1 fruit fly cellular context compared by ENCODE assay signal in the genomic region with DNA sequence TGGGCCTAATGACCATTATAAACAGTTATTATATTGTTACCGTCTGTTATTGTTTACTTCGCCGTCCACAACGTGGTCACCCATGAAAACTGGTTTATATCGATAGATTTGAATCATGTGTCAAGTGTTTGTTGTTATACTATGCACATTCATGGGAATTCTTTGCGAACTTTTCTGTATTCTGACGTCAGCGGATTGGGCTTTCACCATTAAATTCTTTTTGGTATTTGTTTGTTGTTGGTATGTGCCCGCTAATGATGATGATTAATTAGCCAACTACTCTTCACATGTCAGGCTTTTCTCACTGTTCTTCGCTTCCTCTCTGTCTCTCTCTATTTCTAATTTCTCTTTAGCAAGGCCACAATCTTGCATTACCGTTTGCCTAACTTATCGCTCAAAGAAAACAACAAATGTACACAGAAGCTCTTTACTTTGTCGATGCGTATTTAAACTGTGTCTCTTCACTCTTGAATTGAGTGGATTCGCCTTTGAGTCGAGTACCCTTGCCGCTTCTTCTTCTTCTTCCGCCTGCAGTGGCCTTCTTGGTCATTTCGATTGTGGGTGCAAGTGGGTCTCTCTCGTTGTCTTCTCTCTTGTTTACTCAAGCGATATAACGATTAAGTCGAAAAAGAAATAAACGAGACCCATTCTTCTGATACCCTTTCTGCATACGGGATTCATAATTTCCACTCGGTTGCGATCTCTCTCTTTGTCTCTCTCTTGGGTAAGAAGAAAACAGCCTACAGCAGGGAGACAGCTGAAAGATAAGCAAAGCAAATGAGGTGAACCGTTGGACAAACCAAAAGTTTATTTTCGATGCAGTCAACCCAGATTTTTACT.
TF ChIP-seq lines count a peak whose summit lies in the region.

No protein-coding gene starts in this region.

TF ChIP-seq in whole organism, embryonic, 481 proteins besides CTCF, POLR2A, EP300 and RAD21 (continued from another document and continues in another):
- TF ChIP-seq Kr (GFP tag; optimal IDR thresholded peaks at IDR 0.05; lab: Kevin White, UChicago) (peak; percentile 73), jumu (GFP tag; optimal IDR thresholded peaks at IDR 0.05; lab: Kevin White, UChicago) (no peak), gsb-n (tag; optimal IDR thresholded peaks at IDR 0.05; lab: Kevin White, UChicago) (peak; percentile 65), CG18619 (GFP tag; optimal IDR thresholded peaks at IDR 0.05; lab: Kevin White, UChicago) (no peak), CG10366 (GFP tag; IDR thresholded peaks at IDR 0.05; lab: Robert Waterston, UW) (no peak), aop (GFP tag; IDR thresholded peaks at IDR 0.05; lab: Robert Waterston, UW) (no peak), row (GFP tag; IDR thresholded peaks at IDR 0.05; lab: Robert Waterston, UW) (no peak), CG17568 (GFP tag; optimal IDR thresholded peaks at IDR 0.05; lab: Kevin White, UChicago) (peak; percentile 93), CG13287 (GFP tag; IDR thresholded peaks at IDR 0.05; lab: Robert Waterston, UW; ENCODE audit: partially characterized antibody) (no peak), CG2120 (GFP tag; optimal IDR thresholded peaks at IDR 0.05; lab: Kevin White, UChicago) (no peak), Sin3A (optimal IDR thresholded peaks at IDR 0.05; lab: Kevin White, UChicago) (no peak), twi (tag; optimal IDR thresholded peaks at IDR 0.05; lab: Kevin White, UChicago) (no peak), MTF-1 (GFP tag; optimal IDR thresholded peaks at IDR 0.05; lab: Kevin White, UChicago; ENCODE audit: borderline replicate concordance) (peak; percentile 88), Lpt (GFP tag; optimal IDR thresholded peaks at IDR 0.05; lab: Kevin White, UChicago) (no peak), CG11560 (tag; IDR thresholded peaks at IDR 0.05; lab: Robert Waterston, UW) (no peak), CG14441 (GFP tag; IDR thresholded peaks at IDR 0.05; lab: Robert Waterston, UW) (no peak), CG15514 (GFP tag; optimal IDR thresholded peaks at IDR 0.05; lab: Kevin White, UChicago) (no peak), tio (GFP tag; optimal IDR thresholded peaks at IDR 0.05; lab: Kevin White, UChicago) (no peak), jigr1 (GFP tag; IDR thresholded peaks at IDR 0.05; lab: Robert Waterston, UW) (no peak), odd (GFP tag; optimal IDR thresholded peaks at IDR 0.05; lab: Kevin White, UChicago) (peak; percentile 84), CG3726 (GFP tag; IDR thresholded peaks at IDR 0.05; lab: Robert Waterston, UW) (no peak), Stat92E (GFP tag; optimal IDR thresholded peaks at IDR 0.05; lab: Kevin White, UChicago) (no peak), Hmr (GFP tag; optimal IDR thresholded peaks at IDR 0.05; lab: Kevin White, UChicago) (no peak), Nf-YA (GFP tag; IDR thresholded peaks at IDR 0.05; lab: Robert Waterston, UW) (no peak), fd96Cb (tag; optimal IDR thresholded peaks at IDR 0.05; lab: Kevin White, UChicago) (no peak), lbe (GFP tag; optimal IDR thresholded peaks at IDR 0.05; lab: Kevin White, UChicago) (no peak), chif (GFP tag; optimal IDR thresholded peaks at IDR 0.05; lab: Kevin White, UChicago) (no peak), CG4730 (GFP tag; IDR thresholded peaks at IDR 0.05; lab: Robert Waterston, UW) (no peak), tx (GFP tag; optimal IDR thresholded peaks at IDR 0.05; lab: Kevin White, UChicago) (no peak), CG6813 (GFP tag; optimal IDR thresholded peaks at IDR 0.05; lab: Kevin White, UChicago) (peak; percentile 79), HmgD (GFP tag; optimal IDR thresholded peaks at IDR 0.05; lab: Kevin White, UChicago) (no peak), ATbp (GFP tag; optimal IDR thresholded peaks at IDR 0.05; lab: Kevin White, UChicago) (peak; percentile 96), CG15011 (GFP tag; optimal IDR thresholded peaks at IDR 0.05; lab: Kevin White, UChicago) (no peak), wek (GFP tag; optimal IDR thresholded peaks at IDR 0.05; lab: Kevin White, UChicago) (peak; percentile 97), Doc3 (GFP tag; IDR thresholded peaks at IDR 0.05; lab: Robert Waterston, UW; ENCODE audit: partially characterized antibody) (no peak), CG2678 (tag; optimal IDR thresholded peaks at IDR 0.05; lab: Kevin White, UChicago) (peak; percentile 1), CG6683 (GFP tag; optimal IDR thresholded peaks at IDR 0.05; lab: Kevin White, UChicago) (no peak), CG12391 (tag; optimal IDR thresholded peaks at IDR 0.05; lab: Kevin White, UChicago) (no peak), CG1233 (GFP tag; optimal IDR thresholded peaks at IDR 0.05; lab: Kevin White, UChicago) (peak; percentile 63), Awh (GFP tag; IDR thresholded peaks at IDR 0.05; lab: Robert Waterston, UW) (peak; percentile 91), CG10267 (tag; optimal IDR thresholded peaks at IDR 0.05; lab: Kevin White, UChicago) (no peak), Max (GFP tag; optimal IDR thresholded peaks at IDR 0.05; lab: Kevin White, UChicago) (no peak), CG9797 (GFP tag; optimal IDR thresholded peaks at IDR 0.05; lab: Kevin White, UChicago) (no peak), Deaf1 (tag; optimal IDR thresholded peaks at IDR 0.05; lab: Kevin White, UChicago) (no peak), fru (optimal IDR thresholded peaks at IDR 0.05; lab: Kevin White, UChicago) (no peak), CG14860 (GFP tag; IDR thresholded peaks at IDR 0.05; lab: Robert Waterston, UW; ENCODE audit: partially characterized antibody) (no peak), Neu2 (GFP tag; optimal IDR thresholded peaks at IDR 0.05; lab: Kevin White, UChicago; ENCODE audit: borderline replicate concordance) (no peak), oc (tag; optimal IDR thresholded peaks at IDR 0.05; lab: Kevin White, UChicago) (no peak), CG2202 (tag; optimal IDR thresholded peaks at IDR 0.05; lab: Kevin White, UChicago) (peak; percentile 82), ham (GFP tag; IDR thresholded peaks at IDR 0.05; lab: Robert Waterston, UW) (no peak), Adf1 (GFP tag; IDR thresholded peaks at IDR 0.05; lab: Robert Waterston, UW) (no peak), CG15269 (tag; optimal IDR thresholded peaks at IDR 0.05; lab: Kevin White, UChicago) (no peak), TFAM (GFP tag; optimal IDR thresholded peaks at IDR 0.05; lab: Kevin White, UChicago) (no peak), hb (GFP tag; IDR thresholded peaks at IDR 0.05; lab: Robert Waterston, UW; ENCODE audit: partially characterized antibody) (no peak), BEAF-32 (GFP tag; optimal IDR thresholded peaks at IDR 0.05; lab: Kevin White, UChicago) (no peak), ftz-f1 (GFP tag; optimal IDR thresholded peaks at IDR 0.05; lab: Kevin White, UChicago) (no peak), CG10209 (GFP tag; optimal IDR thresholded peaks at IDR 0.05; lab: Kevin White, UChicago) (no peak), NK7.1 (GFP tag; optimal IDR thresholded peaks at IDR 0.05; lab: Kevin White, UChicago) (no peak), CG2129 (GFP tag; IDR thresholded peaks at IDR 0.05; lab: Robert Waterston, UW; ENCODE audit: partially characterized antibody) (no peak), CG32767 (GFP tag; IDR thresholded peaks at IDR 0.05; lab: Robert Waterston, UW) (no peak), nerfin-1 (tag; optimal IDR thresholded peaks at IDR 0.05; lab: Kevin White, UChicago) (peak; percentile 90), hth (optimal IDR thresholded peaks at IDR 0.05; lab: Kevin White, UChicago) (no peak), CG43689 (GFP tag; IDR thresholded peaks at IDR 0.05; lab: Robert Waterston, UW) (no peak), CG3163 (GFP tag; optimal IDR thresholded peaks at IDR 0.05; lab: Kevin White, UChicago) (peak; percentile 96), mld (GFP tag; IDR thresholded peaks at IDR 0.05; lab: Robert Waterston, UW; ENCODE audit: partially characterized antibody) (no peak), CG10462 (GFP tag; optimal IDR thresholded peaks at IDR 0.05; lab: Kevin White, UChicago) (no peak), maf-S (GFP tag; optimal IDR thresholded peaks at IDR 0.05; lab: Kevin White, UChicago) (no peak), CG13624 (GFP tag; optimal IDR thresholded peaks at IDR 0.05; lab: Kevin White, UChicago) (no peak), zfh1 (GFP tag; IDR thresholded peaks at IDR 0.05; lab: Robert Waterston, UW) (0 out of 3 replicates have a peak, but pooled peaks have one; percentile 13), prd (optimal IDR thresholded peaks at IDR 0.05; lab: Kevin White, UChicago) (no peak), prd (GFP tag; IDR thresholded peaks at IDR 0.05; lab: Robert Waterston, UW) (no peak), CG14965 (GFP tag; optimal IDR thresholded peaks at IDR 0.05; lab: Kevin White, UChicago; ENCODE audit: borderline replicate concordance) (no peak), CG33213 (GFP tag; optimal IDR thresholded peaks at IDR 0.05; lab: Kevin White, UChicago) (no peak), CG16815 (GFP tag; optimal IDR thresholded peaks at IDR 0.05; lab: Kevin White, UChicago) (no peak), sqz (GFP tag; optimal IDR thresholded peaks at IDR 0.05; lab: Kevin White, UChicago) (peak; percentile 90), CG16779 (GFP tag; IDR thresholded peaks at IDR 0.05; lab: Robert Waterston, UW) (no peak), ewg (GFP tag; optimal IDR thresholded peaks at IDR 0.05; lab: Kevin White, UChicago) (no peak), Bteb2 (GFP tag; optimal IDR thresholded peaks at IDR 0.05; lab: Kevin White, UChicago) (no peak), CG4328 (GFP tag; optimal IDR thresholded peaks at IDR 0.05; lab: Kevin White, UChicago) (peak; percentile 81), H2.0 (GFP tag; IDR thresholded peaks at IDR 0.05; lab: Robert Waterston, UW) (no peak), CG14050 (GFP tag; IDR thresholded peaks at IDR 0.05; lab: Robert Waterston, UW) (no peak; the same call in 2 of the 3 replicates), CG12071 (GFP tag; optimal IDR thresholded peaks at IDR 0.05; lab: Kevin White, UChicago) (peak; percentile 85), Antp (GFP tag; optimal IDR thresholded peaks at IDR 0.05; lab: Kevin White, UChicago) (no peak), ken (GFP tag; IDR thresholded peaks at IDR 0.05; lab: Robert Waterston, UW) (peak; percentile 57; the same call in 2 of the 3 replicates), CG7357 (GFP tag; IDR thresholded peaks at IDR 0.05; lab: Robert Waterston, UW) (no peak), MESR4 (GFP tag; optimal IDR thresholded peaks at IDR 0.05; lab: Kevin White, UChicago) (no peak), CG8281 (tag; optimal IDR thresholded peaks at IDR 0.05; lab: Kevin White, UChicago) (no peak), CG9437 (GFP tag; optimal IDR thresholded peaks at IDR 0.05; lab: Kevin White, UChicago) (no peak), Poxn (GFP tag; IDR thresholded peaks at IDR 0.05; lab: Robert Waterston, UW) (no peak), ac (GFP tag; optimal IDR thresholded peaks at IDR 0.05; lab: Kevin White, UChicago) (peak; percentile 50), Rfx (GFP tag; IDR thresholded peaks at IDR 0.05; lab: Robert Waterston, UW) (no peak; the same call in 1 of the 2 replicates), Dek (tag; optimal IDR thresholded peaks at IDR 0.05; lab: Kevin White, UChicago) (no peak), repo (GFP tag; optimal IDR thresholded peaks at IDR 0.05; lab: Kevin White, UChicago) (no peak), pfk (GFP tag; optimal IDR thresholded peaks at IDR 0.05; lab: Kevin White, UChicago) (peak; percentile 86), CG31365 (tag; optimal IDR thresholded peaks at IDR 0.05; lab: Kevin White, UChicago) (peak; percentile 82), CG34376 (GFP tag; optimal IDR thresholded peaks at IDR 0.05; lab: Kevin White, UChicago) (peak; percentile 74), crp (GFP tag; optimal IDR thresholded peaks at IDR 0.05; lab: Kevin White, UChicago) (no peak), da (GFP tag; optimal IDR thresholded peaks at IDR 0.05; lab: Kevin White, UChicago) (no peak), psq (GFP tag; optimal IDR thresholded peaks at IDR 0.05; lab: Kevin White, UChicago) (no peak), p53 (GFP tag; optimal IDR thresholded peaks at IDR 0.05; lab: Kevin White, UChicago) (no peak), YL-1 (GFP tag; optimal IDR thresholded peaks at IDR 0.05; lab: Kevin White, UChicago) (peak; percentile 15), nerfin-2 (GFP tag; IDR thresholded peaks at IDR 0.05; lab: Robert Waterston, UW; ENCODE audit: partially characterized antibody) (no peak), CG6689 (GFP tag; IDR thresholded peaks at IDR 0.05; lab: Robert Waterston, UW) (no peak), dmrt99B (tag; optimal IDR thresholded peaks at IDR 0.05; lab: Kevin White, UChicago) (no peak), CG8944 (GFP tag; optimal IDR thresholded peaks at IDR 0.05; lab: Kevin White, UChicago) (no peak), CG13894 (tag; optimal IDR thresholded peaks at IDR 0.05; lab: Kevin White, UChicago) (no peak), Ets65A (GFP tag; lab: Kevin White, UChicago) (no peak), CG7786 (GFP tag; optimal IDR thresholded peaks at IDR 0.05; lab: Kevin White, UChicago) (no peak), HLHmδ (GFP tag; optimal IDR thresholded peaks at IDR 0.05; lab: Kevin White, UChicago) (peak; percentile 96), Med (GFP tag; lab: Kevin White, UChicago) (no peak), CG30431 (GFP tag; optimal IDR thresholded peaks at IDR 0.05; lab: Kevin White, UChicago) (no peak), Chrac-16 (GFP tag; optimal IDR thresholded peaks at IDR 0.05; lab: Kevin White, UChicago) (no peak), CG6175 (GFP tag; IDR thresholded peaks at IDR 0.05; lab: Robert Waterston, UW) (no peak), CG17829 (tag; optimal IDR thresholded peaks at IDR 0.05; lab: Kevin White, UChicago) (peak; percentile 6), tgo (GFP tag; IDR thresholded peaks at IDR 0.05; lab: Robert Waterston, UW) (no peak), ranshi (GFP tag; IDR thresholded peaks at IDR 0.05; lab: Robert Waterston, UW) (peak; percentile 38; the same call in 1 of the 2 replicates), CG11085 (GFP tag; IDR thresholded peaks at IDR 0.05; lab: Robert Waterston, UW) (no peak), CG14667 (GFP tag; IDR thresholded peaks at IDR 0.05; lab: Robert Waterston, UW) (no peak), CG11695 (GFP tag; IDR thresholded peaks at IDR 0.05; lab: Robert Waterston, UW) (0 out of 3 replicates have a peak, but pooled peaks have one; percentile 48), CG17361 (GFP tag; IDR thresholded peaks at IDR 0.05; lab: Robert Waterston, UW) (no peak), onecut (GFP tag; IDR thresholded peaks at IDR 0.05; lab: Robert Waterston, UW) (peak; percentile 52), CG30403 (GFP tag; optimal IDR thresholded peaks at IDR 0.05; lab: Kevin White, UChicago) (no peak), ci (GFP tag; IDR thresholded peaks at IDR 0.05; lab: Robert Waterston, UW) (peak; percentile 93), CG3407 (GFP tag; optimal IDR thresholded peaks at IDR 0.05; lab: Kevin White, UChicago) (peak; percentile 84), Jarid2 (GFP tag; optimal IDR thresholded peaks at IDR 0.05; lab: Kevin White, UChicago) (no peak), so (GFP tag; IDR thresholded peaks at IDR 0.05; lab: Robert Waterston, UW) (peak; percentile 49; the same call in 2 of the 3 replicates)
